Fruit fly (Drosophila melanogaster) whole organism, wandering third instar larva: ENCODE measurements around the gene dtr.

ENCODE experiments used
- Abd-B ChIP-seq: fragments of >200 bp; optimal IDR thresholded peaks from 2 replicates; lab custom pipeline; 2017; ENCODE audit warnings: missing biosample characterization, missing genetic modification characterization
- CG32264 ChIP-seq: fragments of 200-800 bp; sonication (Bioruptor generic); optimal IDR thresholded peaks from 2 replicates; lab custom pipeline; 2016; ENCODE audit warnings: missing biosample characterization, missing genetic modification characterization
- CG9705 ChIP-seq: fragments of 200-800 bp; sonication (Bioruptor generic); optimal IDR thresholded peaks from 2 replicates; lab custom pipeline; 2018; ENCODE audit warnings: missing biosample characterization, mild to moderate bottlenecking, missing genetic modification characterization
- CrebA ChIP-seq: fragments of 200-800 bp; sonication (Bioruptor generic); optimal IDR thresholded peaks from 2 replicates; lab custom pipeline; 2016; ENCODE audit warnings: missing biosample characterization, mild to moderate bottlenecking, missing genetic modification characterization, borderline replicate concordance
- Dfd ChIP-seq: fragments of >200 bp; optimal IDR thresholded peaks from 2 replicates; lab custom pipeline; 2017; ENCODE audit warnings: missing biosample characterization, missing genetic modification characterization
- Dif ChIP-seq: fragments of 200-275, 200-300 bp; sonication (Bioruptor generic); optimal IDR thresholded peaks from 2 replicates; lab custom pipeline; 2018; ENCODE audit warnings: missing biosample characterization, missing genetic modification characterization; ENCODE audit not compliant: partially characterized antibody
- GATAd ChIP-seq: sonication (Bioruptor generic); optimal IDR thresholded peaks from 2 replicates; lab custom pipeline; 2016; ENCODE audit warnings: missing biosample characterization, missing genetic modification characterization
- HLH106 ChIP-seq: fragments of 200-800 bp; optimal IDR thresholded peaks from 3 replicates; lab custom pipeline; 2019; ENCODE audit warnings: missing biosample characterization, mild to moderate bottlenecking, missing genetic modification characterization, moderate library complexity
- Hnf4 ChIP-seq: fragments of 200-800 bp; sonication (Bioruptor generic); optimal IDR thresholded peaks from 2 replicates; lab custom pipeline; 2016; ENCODE audit warnings: missing biosample characterization, mild to moderate bottlenecking, missing genetic modification characterization
- Hr78 ChIP-seq: fragments of >200 bp; optimal IDR thresholded peaks from 2 replicates; lab custom pipeline; 2017; ENCODE audit warnings: missing biosample characterization, missing genetic modification characterization
- Hr83 ChIP-seq: fragments of 200-300 bp; sonication (Bioruptor generic); optimal IDR thresholded peaks from 2 replicates; lab custom pipeline; 2016; ENCODE audit warnings: missing biosample characterization, mild to moderate bottlenecking, missing genetic modification characterization, moderate library complexity; ENCODE audit not compliant: poor library complexity, severe bottlenecking
- Jra ChIP-seq: sonication (Bioruptor generic); optimal IDR thresholded peaks from 2 replicates; lab custom pipeline; 2016; ENCODE audit warnings: missing biosample characterization, missing genetic modification characterization
- Mio ChIP-seq: sonication (Bioruptor generic); optimal IDR thresholded peaks from 2 replicates; lab custom pipeline; 2016; ENCODE audit warnings: missing biosample characterization, missing genetic modification characterization
- Myc ChIP-seq: fragments of >200 bp; optimal IDR thresholded peaks from 2 replicates; lab custom pipeline; 2017
- N ChIP-seq: fragments of >200 bp; optimal IDR thresholded peaks from 2 replicates; lab custom pipeline; 2018; ENCODE audit warnings: missing biosample characterization, missing external identifiers, missing genetic modification characterization
- OdsH ChIP-seq: fragments of 200-800 bp; sonication (Bioruptor generic); optimal IDR thresholded peaks from 2 replicates; lab custom pipeline; 2016; ENCODE audit warnings: missing biosample characterization, mild to moderate bottlenecking, missing genetic modification characterization
- Rel ChIP-seq, 2 experiments: fragments of 200-800 bp; sonication (Bioruptor generic) in 1 of 2; optimal IDR thresholded peaks; 2 replicates in 1 of 2; 3 replicates in 1 of 2; lab custom pipeline; 2016 to 2019; ENCODE audit warnings: mild to moderate bottlenecking in 2 of 2, missing biosample characterization in 2 of 2, missing genetic modification characterization in 2 of 2, moderate library complexity in 1 of 2
- Sp1 ChIP-seq: fragments of 200-800 bp; sonication (Bioruptor generic); optimal IDR thresholded peaks from 3 replicates; lab custom pipeline; 2019; ENCODE audit warnings: missing biosample characterization, mild to moderate bottlenecking, missing genetic modification characterization, moderate library complexity
- Vsx2 ChIP-seq: fragments of 200-300, 225-300 bp; sonication (Bioruptor generic); optimal IDR thresholded peaks from 2 replicates; lab custom pipeline; 2018; ENCODE audit warnings: missing biosample characterization, missing genetic modification characterization; ENCODE audit not compliant: partially characterized antibody
- br ChIP-seq: fragments of 200-800 bp; sonication (Bioruptor generic); optimal IDR thresholded peaks from 2 replicates; lab custom pipeline; 2016; ENCODE audit warnings: missing biosample characterization, missing genetic modification characterization
- brk ChIP-seq: fragments of 200-800 bp; sonication (Bioruptor generic); optimal IDR thresholded peaks from 2 replicates; lab custom pipeline; 2016; ENCODE audit warnings: missing biosample characterization, mild to moderate bottlenecking, missing genetic modification characterization
- dl ChIP-seq, 2 experiments: fragments of 175-275, 200-275 bp in 1 of 2; fragments of 200-275 bp in 1 of 2; sonication (Bioruptor generic); optimal IDR thresholded peaks; lab custom pipeline; 2018; ENCODE audit warnings: mild to moderate bottlenecking in 2 of 2, missing biosample characterization in 2 of 2, missing genetic modification characterization in 2 of 2, moderate library complexity in 2 of 2; ENCODE audit not compliant: partially characterized antibody in 2 of 2, insufficient read depth in 1 of 2
- dmrt93B ChIP-seq: fragments of 200-800 bp; sonication (Bioruptor generic); optimal IDR thresholded peaks from 2 replicates; lab custom pipeline; 2018; ENCODE audit warnings: missing biosample characterization, mild to moderate bottlenecking, missing genetic modification characterization
- dsf ChIP-seq: sonication (Bioruptor generic); optimal IDR thresholded peaks from 2 replicates; lab custom pipeline; 2016; ENCODE audit warnings: missing biosample characterization, missing genetic modification characterization, borderline replicate concordance
- ey ChIP-seq: fragments of 200-800 bp; sonication (Bioruptor generic); optimal IDR thresholded peaks from 2 replicates; lab custom pipeline; 2016; ENCODE audit warnings: missing biosample characterization, missing genetic modification characterization
- foxo ChIP-seq, 2 experiments: fragments of 200-800 bp; sonication (Bioruptor generic); optimal IDR thresholded peaks; 2 replicates in 1 of 2; 3 replicates in 1 of 2; lab custom pipeline; 2016 to 2017; ENCODE audit warnings: missing biosample characterization in 2 of 2, missing genetic modification characterization in 2 of 2
- fru ChIP-seq: fragments of 200-800 bp; sonication (Bioruptor generic); optimal IDR thresholded peaks from 3 replicates; lab custom pipeline; 2016; ENCODE audit warnings: missing biosample characterization, mild to moderate bottlenecking, missing genetic modification characterization
- h ChIP-seq: fragments of 200-800 bp; sonication (Bioruptor generic); optimal IDR thresholded peaks from 3 replicates; lab custom pipeline; 2016; ENCODE audit warnings: missing biosample characterization, mild to moderate bottlenecking, missing genetic modification characterization
- jim ChIP-seq: fragments of 175-275, 200-325 bp; sonication (Bioruptor generic); optimal IDR thresholded peaks from 2 replicates; lab custom pipeline; 2016; ENCODE audit warnings: missing biosample characterization, mild to moderate bottlenecking, missing genetic modification characterization
- lola ChIP-seq: fragments of >200 bp; optimal IDR thresholded peaks from 2 replicates; lab custom pipeline; 2017; ENCODE audit warnings: missing biosample characterization, missing genetic modification characterization
- pan ChIP-seq: fragments of >200 bp; optimal IDR thresholded peaks from 2 replicates; lab custom pipeline; 2017
- psq ChIP-seq: fragments of 200-800 bp; sonication (Bioruptor generic); optimal IDR thresholded peaks from 3 replicates; lab custom pipeline; 2017; ENCODE audit warnings: missing biosample characterization, mild to moderate bottlenecking, missing genetic modification characterization, moderate library complexity
- rgr ChIP-seq: fragments of 200-800 bp; sonication (Bioruptor generic); optimal IDR thresholded peaks from 3 replicates; lab custom pipeline; 2016; ENCODE audit warnings: missing biosample characterization, mild to moderate bottlenecking, missing genetic modification characterization
- sage ChIP-seq: fragments of 200-800 bp; sonication (Bioruptor generic); optimal IDR thresholded peaks from 2 replicates; lab custom pipeline; 2016; ENCODE audit warnings: missing biosample characterization, mild to moderate bottlenecking, missing genetic modification characterization
- sv ChIP-seq: fragments of 200-800 bp; sonication (Bioruptor generic); optimal IDR thresholded peaks from 3 replicates; lab custom pipeline; 2016; ENCODE audit warnings: missing biosample characterization, missing genetic modification characterization
- tai ChIP-seq: sonication (Bioruptor generic); optimal IDR thresholded peaks from 2 replicates; lab custom pipeline; 2016; ENCODE audit warnings: missing biosample characterization, missing genetic modification characterization
- usp ChIP-seq: fragments of >200 bp; optimal IDR thresholded peaks from 2 replicates; lab custom pipeline; 2017; ENCODE audit warnings: missing biosample characterization, missing genetic modification characterization
- woc ChIP-seq: sonication (Bioruptor generic); optimal IDR thresholded peaks from 2 replicates; lab custom pipeline; 2016; ENCODE audit warnings: missing biosample characterization, mild to moderate bottlenecking, missing genetic modification characterization

The dtr gene

DNA sequence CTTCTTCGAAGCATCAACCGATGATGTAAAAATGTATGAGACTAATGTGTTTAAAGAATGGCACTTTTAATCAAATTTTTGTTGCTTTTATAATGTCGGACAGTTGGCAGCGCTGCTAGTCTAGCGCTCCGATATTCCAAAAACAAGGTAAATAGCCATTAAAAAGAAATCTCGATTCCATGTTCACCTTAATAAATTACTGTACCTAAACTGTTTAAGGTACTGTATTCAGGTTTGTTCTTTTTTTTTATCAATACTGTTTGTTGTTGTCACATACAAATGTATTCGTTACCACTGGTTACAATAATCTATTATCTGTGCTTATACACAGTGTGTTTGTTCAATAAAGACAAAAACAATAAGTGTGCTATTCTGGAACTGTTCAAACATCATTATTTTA lies at the start of gene dtr:
TSS of gene dtr (plus strand) at position 301 of the 400 bp plus-strand sequence.
- TF ChIP-seq Hr83 (GFP tag; lab: Kevin White, UChicago) (no peak), GATAd (no peak)

DNA sequence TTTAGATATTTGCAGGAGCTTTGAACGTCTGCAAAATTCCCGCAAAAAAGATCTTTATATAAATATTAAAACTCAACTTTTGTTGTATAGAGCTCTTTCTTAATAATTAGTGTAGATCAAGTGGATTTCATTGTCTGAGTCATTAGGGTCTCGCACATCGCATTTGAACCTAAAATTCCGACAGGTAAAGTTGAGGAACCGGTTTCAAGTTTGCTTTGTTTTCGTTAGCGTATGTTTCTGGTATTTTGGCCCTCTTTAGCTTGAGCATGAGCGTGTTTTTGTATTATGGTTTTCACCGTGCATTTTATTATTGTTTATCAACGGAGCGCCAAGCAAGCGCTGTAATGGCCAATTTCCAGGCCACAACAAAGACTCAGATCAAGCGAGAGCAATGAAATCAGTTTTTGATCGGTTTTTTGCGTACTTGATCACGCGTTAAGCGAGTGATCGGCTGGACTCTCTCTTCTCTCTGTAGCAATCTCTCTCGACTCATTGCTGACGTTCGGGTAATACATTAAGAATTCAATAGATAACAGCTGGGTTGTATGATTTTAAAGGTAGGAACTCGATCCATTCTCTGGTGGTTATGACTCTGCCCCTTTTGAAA lies 48.1 kb upstream of the dtr start:
- TF ChIP-seq woc (GFP tag; lab: Kevin White, UChicago) (no peak), rgr (GFP tag; lab: Kevin White, UChicago) (no peak), CG9705 (GFP tag; lab: Kevin White, UChicago) (no peak), GATAd (no peak), sage (GFP tag; lab: Kevin White, UChicago) (peak; percentile 9), brk (GFP tag; lab: Kevin White, UChicago) (peak; percentile 5), N (no peak), Mio (peak; percentile 75), Hr78 (GFP tag; lab: Kevin White, UChicago) (no peak), Dfd (GFP tag; lab: Kevin White, UChicago) (no peak), foxo (GFP tag; optimal IDR thresholded peaks at IDR 0.05; lab: Kevin White, UChicago) (no peak), Jra (no peak), dsf (GFP tag; lab: Kevin White, UChicago) (no peak), Abd-B (GFP tag; lab: Kevin White, UChicago) (no peak), OdsH (GFP tag; lab: Kevin White, UChicago) (no peak), Hr83 (GFP tag; lab: Kevin White, UChicago) (no peak), lola (no peak), dl (GFP tag; optimal IDR thresholded peaks at IDR 0.05; lab: Kevin White, UChicago; ENCODE audit: insufficient read depth in 1 of 2, partially characterized antibody in 2 of 2) (peak; percentile 43 to 65), CG32264 (GFP tag; lab: Kevin White, UChicago) (no peak), pan (lab: Kevin White, UChicago) (no peak), tai (no peak), br (GFP tag; lab: Kevin White, UChicago) (no peak), h (no peak), Myc (no peak), psq (GFP tag; lab: Kevin White, UChicago) (peak; percentile 4), Sp1 (GFP tag; lab: Kevin White, UChicago) (no peak), CrebA (GFP tag; lab: Kevin White, UChicago) (no peak), jim (GFP tag; lab: Kevin White, UChicago) (no peak), dmrt93B (GFP tag; lab: Kevin White, UChicago) (no peak), HLH106 (tag; lab: Kevin White, UChicago) (no peak), Rel (GFP tag; optimal IDR thresholded peaks at IDR 0.05; lab: Kevin White, UChicago) (peak; percentile 35), Rel (tag; optimal IDR thresholded peaks at IDR 0.05; lab: Kevin White, UChicago) (peak; percentile 59), ey (GFP tag; lab: Kevin White, UChicago) (no peak), fru (GFP tag; lab: Kevin White, UChicago) (no peak), sv (GFP tag; lab: Kevin White, UChicago) (no peak), usp (GFP tag; lab: Kevin White, UChicago) (no peak), Hnf4 (GFP tag; lab: Kevin White, UChicago) (no peak), Vsx2 (no peak), Dif (GFP tag; lab: Kevin White, UChicago) (peak; percentile 33)

DNA sequence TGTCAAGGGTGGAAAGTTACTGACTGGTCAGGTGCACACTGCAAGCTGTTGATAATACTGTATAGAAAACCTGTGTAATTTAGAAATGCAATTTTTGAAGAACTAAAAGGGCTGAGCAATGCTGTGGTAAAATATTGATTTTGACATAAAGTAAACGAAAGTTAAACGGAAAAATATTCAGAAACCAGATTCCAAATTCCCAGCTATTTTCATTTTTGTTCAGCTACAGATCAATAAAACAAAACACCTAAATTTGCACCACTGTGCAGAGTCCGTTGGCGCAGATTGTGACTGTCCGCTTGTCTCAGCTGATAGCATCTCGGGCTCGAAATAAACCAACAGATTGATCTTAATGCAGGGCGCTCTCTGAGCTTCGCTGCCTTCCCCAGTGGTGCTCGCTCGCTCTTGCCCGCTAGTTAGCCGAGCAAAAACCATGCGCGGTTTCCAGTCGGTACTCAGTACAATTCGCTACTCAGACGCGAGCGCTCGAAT lies 47.1 kb upstream of the dtr start, which contains the start of gene CG46314:
TSS of gene CG46314 (plus strand) at position 452 of the 492 bp plus-strand sequence.
- TF ChIP-seq pan (lab: Kevin White, UChicago) (no peak), br (GFP tag; lab: Kevin White, UChicago) (peak; percentile 33), woc (GFP tag; lab: Kevin White, UChicago) (peak; percentile 76), CG9705 (GFP tag; lab: Kevin White, UChicago) (peak; percentile 53), CrebA (GFP tag; lab: Kevin White, UChicago) (no peak), rgr (GFP tag; lab: Kevin White, UChicago) (peak; percentile 54), HLH106 (tag; lab: Kevin White, UChicago) (peak; percentile 71), dsf (GFP tag; lab: Kevin White, UChicago) (no peak), dl (GFP tag; optimal IDR thresholded peaks at IDR 0.05; lab: Kevin White, UChicago; ENCODE audit: insufficient read depth in 1 of 2, partially characterized antibody in 2 of 2) (peak; percentile 57 to 74), GATAd (no peak), Jra (no peak), psq (GFP tag; lab: Kevin White, UChicago) (peak; percentile 20), fru (GFP tag; lab: Kevin White, UChicago) (peak; percentile 74), Hnf4 (GFP tag; lab: Kevin White, UChicago) (no peak), Myc (no peak), Dfd (GFP tag; lab: Kevin White, UChicago) (no peak), Rel (GFP tag; optimal IDR thresholded peaks at IDR 0.05; lab: Kevin White, UChicago) (no peak), Rel (tag; optimal IDR thresholded peaks at IDR 0.05; lab: Kevin White, UChicago) (peak; percentile 14), h (peak; percentile 55), jim (GFP tag; lab: Kevin White, UChicago) (no peak), ey (GFP tag; lab: Kevin White, UChicago) (peak; percentile 48), usp (GFP tag; lab: Kevin White, UChicago) (no peak), lola (no peak), tai (no peak), brk (GFP tag; lab: Kevin White, UChicago) (no peak), Dif (GFP tag; lab: Kevin White, UChicago) (peak; percentile 66), Abd-B (GFP tag; lab: Kevin White, UChicago) (no peak), CG32264 (GFP tag; lab: Kevin White, UChicago) (no peak), N (no peak), Sp1 (GFP tag; lab: Kevin White, UChicago) (peak; percentile 68), sage (GFP tag; lab: Kevin White, UChicago) (no peak), Vsx2 (peak; percentile 50), foxo (GFP tag; optimal IDR thresholded peaks at IDR 0.05; lab: Kevin White, UChicago) (peak in 1 of 2 experiments; percentile 73), Hr78 (GFP tag; lab: Kevin White, UChicago) (no peak), dmrt93B (GFP tag; lab: Kevin White, UChicago) (peak; percentile 53), OdsH (GFP tag; lab: Kevin White, UChicago) (peak; percentile 56)
